Fruit fly (Drosophila melanogaster) whole organism, prepupa: Measurements from ENCODE around the gene Chd64.

Experiments used
- CG15336 ChIP-seq: fragments of 200-800 bp; sonication (Bioruptor generic); IDR thresholded peaks from 2 replicates; pipeline ENCODE4 v1.3.6; 2022; ENCODE audit warnings: missing biosample characterization, missing genetic modification characterization
- CG31627 ChIP-seq: fragments of 200-800 bp; sonication (Bioruptor generic); optimal IDR thresholded peaks from 3 replicates; lab custom pipeline; 2016; ENCODE audit warnings: missing biosample characterization, missing genetic modification characterization
- fd85E ChIP-seq: fragments of 200-800 bp; sonication (Bioruptor generic); optimal IDR thresholded peaks from 3 replicates; lab custom pipeline; 2016; ENCODE audit warnings: missing biosample characterization, missing genetic modification characterization

DNA sequence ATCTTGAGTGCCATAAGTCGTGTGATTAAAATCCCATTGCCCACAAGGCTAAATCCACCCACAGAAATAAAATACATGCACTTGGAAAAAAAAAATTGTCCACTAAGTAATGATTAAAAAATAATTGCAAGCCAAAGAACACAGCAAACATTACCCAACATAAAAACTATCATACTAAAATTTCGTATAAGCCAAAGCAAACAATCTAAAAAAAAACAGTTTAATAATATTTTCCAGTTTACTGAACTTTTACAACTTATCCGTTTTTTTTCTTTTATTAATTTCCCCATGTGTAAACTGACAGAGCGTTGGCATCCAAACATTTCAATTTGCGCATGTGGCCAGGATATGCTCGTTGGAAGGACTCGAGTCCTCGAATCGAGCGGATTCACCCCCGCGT is 41.9 kb downstream of the Chd64 start:
- no peak for TF ChIP-seq fd85E (GFP tag; lab: Kevin White, UChicago)
- TF ChIP-seq CG15336 (GFP tag; lab: Robert Waterston, UW), result no peak
- no peak for TF ChIP-seq CG31627 (GFP tag; lab: Kevin White, UChicago)
